Worm (Caenorhabditis elegans) whole organism, L2 larva: ENCODE results near the gene T08E11.1.

Source experiments
- C34F6.9 ChIP-seq: fragments of 150-350 bp; optimal IDR thresholded peaks from 2 replicates; lab custom pipeline; 2014; ENCODE audit warnings: missing biosample characterization, missing genetic modification characterization
- Y55F3AM.14 ChIP-seq: fragments of 200-800 bp; sonication (Bioruptor generic); optimal IDR thresholded peaks from 2 replicates; lab custom pipeline; 2018; ENCODE audit warnings: mild to moderate bottlenecking, missing genetic modification characterization, missing compliant biosample characterization
- alr-1 ChIP-seq: fragments of 150-350 bp; optimal IDR thresholded peaks from 2 replicates; lab custom pipeline; 2014; ENCODE audit warnings: missing biosample characterization, missing genetic modification characterization
- ama-1 ChIP-seq: fragments of 150-350 bp; optimal IDR thresholded peaks from 2 replicates; lab custom pipeline; 2018; ENCODE audit warnings: inconsistent platforms
- ceh-16 ChIP-seq: fragments of 150-350 bp; optimal IDR thresholded peaks from 2 replicates; lab custom pipeline; 2014; ENCODE audit warnings: missing biosample characterization, missing genetic modification characterization
- ceh-82 ChIP-seq: fragments of 150-350 bp; optimal IDR thresholded peaks from 2 replicates; lab custom pipeline; 2014; ENCODE audit warnings: missing biosample characterization, missing genetic modification characterization
- dmd-4 ChIP-seq: sonication (generic microtip); optimal IDR thresholded peaks from 2 replicates; lab custom pipeline; 2017; ENCODE audit warnings: missing biosample characterization, missing genetic modification characterization
- egl-27 ChIP-seq: sonication (generic microtip); optimal IDR thresholded peaks from 3 replicates; lab custom pipeline; 2017; ENCODE audit warnings: missing biosample characterization, missing genetic modification reagents, missing genetic modification characterization
- elt-1 ChIP-seq: fragments of 150-350 bp; optimal IDR thresholded peaks from 2 replicates; lab custom pipeline; 2014; ENCODE audit warnings: missing biosample characterization, missing genetic modification characterization
- elt-3 ChIP-seq: sonication (generic microtip); optimal IDR thresholded peaks from 2 replicates; lab custom pipeline; 2017; ENCODE audit warnings: missing biosample characterization, missing genetic modification characterization
- fos-1 ChIP-seq: fragments of 150-350 bp; optimal IDR thresholded peaks from 2 replicates; lab custom pipeline; 2014; ENCODE audit warnings: missing biosample characterization, missing genetic modification characterization
- lin-11 ChIP-seq: fragments of 150-350 bp; sonication (generic microtip); optimal IDR thresholded peaks from 2 replicates; lab custom pipeline; 2014; ENCODE audit warnings: missing biosample characterization, missing genetic modification characterization, inconsistent platforms, mixed read lengths
- lin-13 ChIP-seq: fragments of 150-350 bp; optimal IDR thresholded peaks from 2 replicates; lab custom pipeline; 2014; ENCODE audit warnings: missing biosample characterization, missing genetic modification reagents, missing genetic modification characterization
- lsy-2 ChIP-seq, 2 experiments: fragments of 150-350 bp in 1 of 2; sonication (generic microtip) in 1 of 2; optimal IDR thresholded peaks; 2 replicates each; lab custom pipeline; 2014 to 2017; ENCODE audit warnings: missing biosample characterization in 2 of 2, missing genetic modification characterization in 2 of 2
- mab-5 ChIP-seq: fragments of 150-350 bp; optimal IDR thresholded peaks from 2 replicates; lab custom pipeline; 2014; ENCODE audit warnings: missing biosample characterization, missing genetic modification characterization
- mbf-1 ChIP-seq: sonication (generic microtip); optimal IDR thresholded peaks from 2 replicates; lab custom pipeline; 2017; ENCODE audit warnings: missing biosample characterization, missing genetic modification characterization
- nhr-10 ChIP-seq: sonication (generic microtip); optimal IDR thresholded peaks from 2 replicates; lab custom pipeline; 2017; ENCODE audit warnings: missing biosample characterization, missing genetic modification characterization
- nhr-12 ChIP-seq: fragments of 150-350 bp; optimal IDR thresholded peaks from 2 replicates; lab custom pipeline; 2014; ENCODE audit warnings: missing biosample characterization, missing genetic modification characterization
- nhr-129 ChIP-seq: fragments of 150-350 bp; optimal IDR thresholded peaks from 2 replicates; lab custom pipeline; 2014; ENCODE audit warnings: missing biosample characterization, missing genetic modification characterization
- nhr-21 ChIP-seq: fragments of 150-350 bp; optimal IDR thresholded peaks from 2 replicates; lab custom pipeline; 2014; ENCODE audit warnings: missing biosample characterization, missing genetic modification characterization
- nhr-237 ChIP-seq: fragments of 150-350 bp; optimal IDR thresholded peaks from 2 replicates; lab custom pipeline; 2014; ENCODE audit warnings: missing biosample characterization, missing genetic modification characterization
- nhr-6 ChIP-seq: fragments of 150-350 bp; optimal IDR thresholded peaks from 2 replicates; lab custom pipeline; 2014; ENCODE audit warnings: missing biosample characterization, missing genetic modification characterization
- peb-1 ChIP-seq: fragments of 150-350 bp; optimal IDR thresholded peaks from 2 replicates; lab custom pipeline; 2014; ENCODE audit warnings: missing biosample characterization, missing genetic modification characterization
- sem-4 ChIP-seq: fragments of 150-350 bp; optimal IDR thresholded peaks from 2 replicates; lab custom pipeline; 2014; ENCODE audit warnings: missing biosample characterization, missing genetic modification reagents, missing genetic modification characterization
- skn-1 ChIP-seq: sonication (generic microtip); optimal IDR thresholded peaks from 2 replicates; lab custom pipeline; 2017; ENCODE audit warnings: missing biosample characterization, missing genetic modification characterization
- sma-9 ChIP-seq, 2 experiments: fragments of 150-350 bp in 1 of 2; sonication (generic microtip) in 1 of 2; optimal IDR thresholded peaks; 2 replicates each; lab custom pipeline; 2014 to 2016; ENCODE audit warnings: missing genetic modification characterization in 2 of 2, mild to moderate bottlenecking in 1 of 2, missing biosample characterization in 1 of 2, missing compliant biosample characterization in 1 of 2, missing genetic modification reagents in 1 of 2, moderate library complexity in 1 of 2
- snpc-4 ChIP-seq: fragments of 150-350 bp; optimal IDR thresholded peaks from 2 replicates; lab custom pipeline; 2014; ENCODE audit warnings: missing biosample characterization, missing genetic modification characterization
- unc-39 ChIP-seq: fragments of 150-350 bp; optimal IDR thresholded peaks from 2 replicates; lab custom pipeline; 2014; ENCODE audit warnings: missing biosample characterization, missing genetic modification characterization
- unc-55 ChIP-seq: fragments of 150-350 bp; sonication (generic microtip); optimal IDR thresholded peaks from 3 replicates; lab custom pipeline; 2014; ENCODE audit warnings: missing biosample characterization, missing genetic modification reagents, missing genetic modification characterization
- unc-62 ChIP-seq: fragments of 150-350 bp; optimal IDR thresholded peaks from 2 replicates; lab custom pipeline; 2014; ENCODE audit warnings: missing biosample characterization, missing genetic modification reagents, missing genetic modification characterization
- ztf-1 ChIP-seq: fragments of 200-800 bp; sonication (Bioruptor generic); conservative IDR thresholded peaks from 2 replicates; pipeline ENCODE4 v1.3.6; 2022; ENCODE audit warnings: missing genetic modification characterization, missing compliant biosample characterization
- ztf-4 ChIP-seq: fragments of 150-350 bp; optimal IDR thresholded peaks from 2 replicates; lab custom pipeline; 2014; ENCODE audit warnings: missing biosample characterization, missing genetic modification characterization

T08E11.1 gene

DNA sequence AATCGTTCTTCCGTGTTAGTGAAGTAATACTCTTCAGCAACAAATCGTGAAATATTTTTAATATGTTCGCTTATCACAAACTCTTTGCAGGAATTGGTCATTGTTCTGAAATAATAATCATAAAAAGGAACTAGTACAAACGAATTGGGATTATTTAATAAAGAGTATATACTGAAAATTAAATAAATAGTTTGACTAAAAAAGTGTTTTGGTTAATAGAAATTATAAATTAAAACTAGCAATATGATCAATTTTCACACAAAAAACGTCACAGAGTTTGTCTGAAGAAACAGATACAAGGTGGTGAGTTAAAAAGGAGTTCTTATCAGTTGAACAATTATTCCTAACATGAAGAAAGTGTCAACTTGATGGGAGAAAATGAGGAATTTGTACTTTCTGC lies 46.4 kb downstream of the T08E11.1 start, which contains the start of gene math-5:
math-5 (minus strand) TSS at position 101 of the 400 bp plus-strand sequence.
- no peak for TF ChIP-seq elt-1
- TF ChIP-seq snpc-4 (tag; lab: Kevin White, UChicago): no peak
- TF ChIP-seq dmd-4 (tag; lab: Kevin White, UChicago): no peak
- TF ChIP-seq nhr-10 (tag; lab: Kevin White, UChicago): no peak
- TF ChIP-seq ceh-16: no peak
- TF ChIP-seq sem-4: no peak
- no peak for TF ChIP-seq unc-39 (tag; lab: Kevin White, UChicago)
- no peak for TF ChIP-seq peb-1 (tag; lab: Kevin White, UChicago)
- TF ChIP-seq skn-1 (tag; lab: Kevin White, UChicago): no peak
- TF ChIP-seq unc-55 (GFP tag; lab: Kevin White, UChicago): no peak
- no peak for TF ChIP-seq nhr-237 (tag; lab: Kevin White, UChicago)
- TF ChIP-seq lin-11 (tag; lab: Kevin White, UChicago): no peak
- TF ChIP-seq ztf-4 (tag; lab: Kevin White, UChicago): no peak
- no peak for TF ChIP-seq Y55F3AM.14 (GFP tag; lab: Kevin White, UChicago)
- no peak for TF ChIP-seq mab-5 (tag; lab: Kevin White, UChicago)
- no peak for TF ChIP-seq nhr-21

DNA sequence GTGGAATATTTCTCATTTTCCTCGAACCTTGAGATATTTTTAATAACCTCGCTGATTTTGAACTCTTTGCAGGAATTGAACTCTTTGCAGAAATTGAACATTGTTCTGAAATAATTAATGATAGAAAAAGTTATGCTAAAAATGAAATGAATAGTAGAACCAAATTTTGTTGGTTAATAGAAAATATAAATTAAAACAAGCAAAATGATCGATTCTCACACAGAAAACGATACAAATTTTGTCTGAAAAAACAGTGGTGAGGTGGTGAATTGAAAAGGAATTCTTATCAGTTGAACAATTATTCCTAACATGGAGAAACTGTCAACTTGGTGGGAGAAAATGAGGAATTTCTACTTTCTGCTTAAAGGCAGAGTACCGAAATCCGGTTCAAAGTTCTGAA lies 48.3 kb downstream of the T08E11.1 start, which contains the start of gene math-6:
math-6 (minus strand) TSS at position 101 of the 400 bp plus-strand sequence.
- TF ChIP-seq ceh-16 (no peak), nhr-12 (tag; lab: Kevin White, UChicago) (no peak), lsy-2 (tag; optimal IDR thresholded peaks at IDR 0.05; lab: Kevin White, UChicago) (no peak), dmd-4 (tag; lab: Kevin White, UChicago) (no peak), alr-1 (tag; lab: Kevin White, UChicago) (no peak), lin-13 (GFP tag; lab: Kevin White, UChicago) (no peak), elt-1 (no peak), unc-62 (GFP tag; lab: Kevin White, UChicago) (no peak), Y55F3AM.14 (GFP tag; lab: Kevin White, UChicago) (no peak)

DNA sequence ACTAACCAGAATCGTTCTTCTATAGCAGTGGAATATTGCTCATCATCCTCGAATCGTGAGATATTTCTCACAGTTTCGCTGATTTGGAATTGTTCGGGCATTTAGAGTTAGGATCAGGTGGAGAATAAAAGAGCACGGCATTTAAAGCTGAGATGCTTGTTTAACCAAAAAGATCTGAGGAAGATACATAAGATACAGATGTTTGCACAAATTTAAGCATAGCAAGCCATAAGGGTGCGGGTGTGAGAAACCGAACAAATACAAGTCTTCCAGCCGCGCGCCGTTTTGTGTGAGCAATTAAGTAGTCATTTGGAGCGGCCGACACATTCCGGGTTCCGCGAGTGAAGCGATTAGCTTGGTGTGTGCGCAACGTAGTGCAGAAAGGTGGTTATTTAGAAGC lies 50.1 kb downstream of the T08E11.1 start, which contains the start of gene math-7:
math-7 (minus strand) TSS at position 101 of the 400 bp plus-strand sequence.
- TF ChIP-seq nhr-21 (no peak), peb-1 (tag; lab: Kevin White, UChicago) (no peak), lsy-2 (tag; optimal IDR thresholded peaks at IDR 0.05; lab: Kevin White, UChicago) (no peak), ztf-1 (no peak), elt-3 (tag; lab: Kevin White, UChicago) (no peak), dmd-4 (tag; lab: Kevin White, UChicago) (no peak), elt-1 (no peak), unc-62 (GFP tag; lab: Kevin White, UChicago) (no peak), fos-1 (tag; lab: Kevin White, UChicago) (no peak), ceh-82 (no peak), unc-55 (GFP tag; lab: Kevin White, UChicago) (no peak)

DNA sequence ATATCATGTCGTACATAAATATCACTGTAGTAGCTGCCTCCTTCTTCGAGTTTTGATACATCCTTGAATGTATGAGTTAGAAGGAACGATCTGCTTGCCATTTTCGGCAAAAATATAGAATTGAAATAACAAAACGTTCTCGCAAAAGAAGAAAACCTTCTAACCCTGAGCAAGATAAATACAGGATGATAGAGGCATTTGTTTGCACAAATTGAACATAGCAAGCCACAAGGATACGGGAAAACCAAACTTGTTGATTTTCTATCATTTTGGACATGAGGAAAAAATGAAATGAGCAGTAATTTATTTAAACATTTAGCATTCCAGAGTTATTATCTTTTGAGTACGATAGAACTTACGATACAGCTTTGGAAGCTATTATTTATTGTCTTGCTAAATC lies 52.8 kb downstream of the T08E11.1 start, which contains the start of gene math-8:
math-8 (minus strand) TSS at position 101 of the 400 bp plus-strand sequence.
- TF ChIP-seq C34F6.9 (tag; lab: Kevin White, UChicago): no peak
- TF ChIP-seq snpc-4 (tag; lab: Kevin White, UChicago): no peak
- TF ChIP-seq lin-11 (tag; lab: Kevin White, UChicago): no peak
- no peak for TF ChIP-seq ama-1 (lab: Kevin White, UChicago)
- TF ChIP-seq nhr-6 (tag; lab: Kevin White, UChicago): no peak
- TF ChIP-seq nhr-12 (tag; lab: Kevin White, UChicago): no peak
- no peak for TF ChIP-seq nhr-129 (tag; lab: Kevin White, UChicago)
- TF ChIP-seq sem-4: no peak
- no peak for TF ChIP-seq nhr-237 (tag; lab: Kevin White, UChicago)
- TF ChIP-seq sma-9 (GFP tag; optimal IDR thresholded peaks at IDR 0.05; lab: Kevin White, UChicago): no peak
- TF ChIP-seq sma-9 (tag; optimal IDR thresholded peaks at IDR 0.05; lab: Kevin White, UChicago): no peak
- no peak for TF ChIP-seq egl-27 (tag; lab: Kevin White, UChicago)
- TF ChIP-seq lsy-2 (tag; optimal IDR thresholded peaks at IDR 0.05; lab: Kevin White, UChicago): no peak
- TF ChIP-seq nhr-21: no peak
- TF ChIP-seq ceh-82: no peak
- TF ChIP-seq lin-13 (GFP tag; lab: Kevin White, UChicago): no peak
- no peak for TF ChIP-seq mbf-1 (tag; lab: Kevin White, UChicago)
